Worm (Caenorhabditis elegans) whole organism, L4 larva: ENCODE results near the gene asp-12.

Source experiments
- ama-1 ChIP-seq: fragments of 150-350 bp; optimal IDR thresholded peaks from 2 replicates; lab custom pipeline; 2014; ENCODE audit warnings: inconsistent platforms, mixed read lengths
- ces-1 ChIP-seq: fragments of 150-350 bp; sonication (generic microtip); optimal IDR thresholded peaks from 4 replicates; lab custom pipeline; 2014; ENCODE audit warnings: missing biosample characterization, missing genetic modification reagents, missing genetic modification characterization
- daf-12 ChIP-seq: fragments of 150-350 bp; optimal IDR thresholded peaks from 2 replicates; lab custom pipeline; 2014; ENCODE audit warnings: missing biosample characterization, missing genetic modification reagents, missing genetic modification characterization
- fos-1 ChIP-seq: fragments of 150-350 bp; optimal IDR thresholded peaks from 2 replicates; lab custom pipeline; 2014; ENCODE audit warnings: missing biosample characterization, missing genetic modification characterization
- lsy-2 ChIP-seq, 2 experiments: fragments of 150-350 bp in 1 of 2; sonication (generic microtip) in 1 of 2; optimal IDR thresholded peaks; 2 replicates each; lab custom pipeline; 2014 to 2017; ENCODE audit warnings: missing biosample characterization in 2 of 2, missing genetic modification characterization in 2 of 2
- nhr-28 ChIP-seq: fragments of 150-350 bp; optimal IDR thresholded peaks from 2 replicates; lab custom pipeline; 2014; ENCODE audit warnings: missing biosample characterization, missing genetic modification characterization
- rbr-2 ChIP-seq: sonication (generic microtip); optimal IDR thresholded peaks from 2 replicates; lab custom pipeline; 2016; ENCODE audit warnings: missing genotype, missing genetic modification characterization, missing compliant biosample characterization

- TF ChIP-seq ces-1 (GFP tag; lab: Kevin White, UChicago), result no peak
- no peak for TF ChIP-seq lsy-2 (tag; optimal IDR thresholded peaks at IDR 0.05; lab: Kevin White, UChicago)
- no peak for TF ChIP-seq ama-1 (lab: Kevin White, UChicago)
- TF ChIP-seq daf-12 (tag; lab: Kevin White, UChicago), result no peak
- TF ChIP-seq nhr-28 (tag; lab: Kevin White, UChicago), result peak; percentile 26
- no peak for TF ChIP-seq fos-1
- no peak for TF ChIP-seq rbr-2
Measured at ce11 chrV:8285455-8285854, 16.4 kb downstream of the asp-12 start.
